Worm (Caenorhabditis elegans) whole organism, L2 larva: Measurements from ENCODE around the gene Y14H12B.1.

Source experiments
- elt-3 ChIP-seq: sonication (generic microtip); optimal IDR thresholded peaks from 2 replicates; lab custom pipeline; 2017; ENCODE audit warnings: missing biosample characterization, missing genetic modification characterization
- sma-9 ChIP-seq, 2 experiments: fragments of 150-350 bp in 1 of 2; sonication (generic microtip) in 1 of 2; optimal IDR thresholded peaks; 2 replicates each; lab custom pipeline; 2014 to 2016; ENCODE audit warnings: missing genetic modification characterization in 2 of 2, mild to moderate bottlenecking in 1 of 2, missing biosample characterization in 1 of 2, missing compliant biosample characterization in 1 of 2, missing genetic modification reagents in 1 of 2, moderate library complexity in 1 of 2

DNA sequence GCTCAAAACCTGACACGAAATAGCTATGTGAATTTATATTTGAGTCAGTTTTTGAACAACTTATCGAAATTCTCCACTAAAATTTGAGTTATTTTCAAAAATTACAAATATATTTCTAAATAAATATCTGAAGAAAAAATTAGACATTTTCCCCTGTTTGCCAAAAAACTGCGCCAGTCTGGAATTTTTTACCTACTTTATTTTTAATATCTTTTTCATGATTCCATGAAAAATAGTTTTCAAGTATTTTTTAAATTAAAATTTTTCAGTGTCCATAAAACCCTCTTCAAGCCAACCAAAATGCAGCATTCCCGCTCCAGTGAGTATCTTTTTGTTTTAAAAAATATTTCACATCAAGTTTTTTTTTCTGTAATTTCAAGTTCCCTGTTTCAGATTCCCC is 43.1 kb upstream of the Y14H12B.1 start, which contains the start of gene F53C3.8:
- TF ChIP-seq elt-3 (tag; lab: Kevin White, UChicago), result no peak
- no peak for TF ChIP-seq sma-9 (GFP tag; optimal IDR thresholded peaks at IDR 0.05; lab: Kevin White, UChicago)
- no peak for TF ChIP-seq sma-9 (tag; optimal IDR thresholded peaks at IDR 0.05; lab: Kevin White, UChicago)
